Fruit fly (Drosophila melanogaster) whole organism, prepupa: ENCODE measurements around the gene aub.

Experiments used
- CG10669 ChIP-seq: fragments of 200-800 bp; sonication (Bioruptor generic); optimal IDR thresholded peaks from 3 replicates; lab custom pipeline; 2018; ENCODE audit warnings: missing biosample characterization, mild to moderate bottlenecking, missing genetic modification characterization, moderate library complexity
- CG16779 ChIP-seq: fragments of 200-800 bp; sonication (Bioruptor generic); optimal IDR thresholded peaks from 3 replicates; lab custom pipeline; 2017; ENCODE audit warnings: missing biosample characterization, mild to moderate bottlenecking, missing genetic modification characterization
- CG31627 ChIP-seq: fragments of 200-800 bp; sonication (Bioruptor generic); optimal IDR thresholded peaks from 3 replicates; lab custom pipeline; 2016; ENCODE audit warnings: missing biosample characterization, missing genetic modification characterization
- CG6163 ChIP-seq: fragments of 200-800 bp; sonication (Bioruptor generic); IDR thresholded peaks from 3 replicates; pipeline ENCODE4 v1.3.6; 2022; ENCODE audit warnings: missing biosample characterization, missing genetic modification characterization
- CG8119 ChIP-seq: fragments of 200-800 bp; sonication (Bioruptor generic); IDR thresholded peaks from 3 replicates; pipeline ENCODE4 v1.3.6; 2022; ENCODE audit warnings: missing biosample characterization, missing genetic modification characterization
- Gug ChIP-seq: fragments of 200-800 bp; sonication (Bioruptor generic); IDR thresholded peaks from 2 replicates; pipeline ENCODE4 v1.3.6; 2022; ENCODE audit warnings: missing biosample characterization, missing genetic modification characterization
- Lpt ChIP-seq: fragments of 200-800 bp; sonication (Bioruptor generic); optimal IDR thresholded peaks from 3 replicates; lab custom pipeline; 2016; ENCODE audit warnings: missing biosample characterization, missing genetic modification characterization

DNA sequence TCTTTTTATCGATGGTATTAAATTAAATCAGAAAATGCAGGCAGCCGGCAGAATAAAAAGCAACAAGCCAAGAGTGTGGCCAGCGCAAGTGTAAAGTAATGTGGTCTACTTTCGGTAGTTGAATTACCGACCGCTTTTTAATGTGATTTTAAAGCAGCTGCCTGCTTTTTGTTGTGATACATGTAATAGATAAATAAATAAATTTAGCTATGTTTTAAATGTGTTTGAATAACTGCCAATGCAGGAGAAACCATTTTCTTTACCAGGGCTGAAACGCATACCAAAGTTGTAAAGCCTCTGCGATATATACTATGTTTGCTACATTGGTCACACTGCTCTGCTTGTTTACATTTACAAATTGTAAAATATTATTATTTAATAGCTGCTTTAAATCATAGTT lies 31.1 kb downstream of the aub start, which contains the start of the genes Tmem214 and YL-1:
- TF ChIP-seq Lpt (no peak), CG16779 (tag; lab: Kevin White, UChicago) (no peak), CG8119 (GFP tag; lab: Robert Waterston, UW) (no peak), CG31627 (GFP tag; lab: Kevin White, UChicago) (no peak), Gug (GFP tag; lab: Robert Waterston, UW) (no peak), CG6163 (GFP tag; lab: Robert Waterston, UW) (no peak), CG10669 (GFP tag; lab: Kevin White, UChicago) (no peak)
